Fruit fly (Drosophila melanogaster): Measurements from ENCODE around the gene CG42747.

CG42747 gene

dm6 chr3L:6400062-6400750 is at the start of gene CG42747:
Gene CG42747, plus strand, starts transcription at chr3L:6400590.
- peak; percentile 64; the same call in 2 of the 3 replicates for TF ChIP-seq CG14050 (GFP tag; IDR thresholded peaks at IDR 0.05)
- TF ChIP-seq CG7786 (GFP tag; optimal IDR thresholded peaks at IDR 0.05): peak; percentile 65
- TF ChIP-seq Dip3 (GFP tag; optimal IDR thresholded peaks at IDR 0.05): no peak
- TF ChIP-seq CG14441 (GFP tag; IDR thresholded peaks at IDR 0.05): 0 out of 2 replicates have a peak, but pooled peaks have one; percentile 30
- no peak for TF ChIP-seq Hand (GFP tag; optimal IDR thresholded peaks at IDR 0.05)
- peak; percentile 63; the same call in 1 of the 2 replicates for TF ChIP-seq ttk (GFP tag; IDR thresholded peaks at IDR 0.05)
- TF ChIP-seq Mes4 (GFP tag; optimal IDR thresholded peaks at IDR 0.05): peak; percentile 86
- peak; percentile 37 for TF ChIP-seq CG12299 (tag; optimal IDR thresholded peaks at IDR 0.05)
- TF ChIP-seq bigmax (GFP tag; optimal IDR thresholded peaks at IDR 0.05): no peak
- TF ChIP-seq fu2 (GFP tag; optimal IDR thresholded peaks at IDR 0.05): peak; percentile 31
- peak; percentile 40 for TF ChIP-seq CG17802 (tag; optimal IDR thresholded peaks at IDR 0.05)
- TF ChIP-seq cg (GFP tag; optimal IDR thresholded peaks at IDR 0.05): no peak
- peak; percentile 57 for TF ChIP-seq CG12659 (GFP tag; optimal IDR thresholded peaks at IDR 0.05)
- no peak for TF ChIP-seq CG2889 (GFP tag; IDR thresholded peaks at IDR 0.05)
- no peak for TF ChIP-seq Doc2 (GFP tag; IDR thresholded peaks at IDR 0.05)
- TF ChIP-seq sr (GFP tag; IDR thresholded peaks at IDR 0.05): no peak
- no peak for TF ChIP-seq CG6765 (GFP tag; optimal IDR thresholded peaks at IDR 0.05)
- TF ChIP-seq yki (optimal IDR thresholded peaks at IDR 0.05): no peak
- no peak for TF ChIP-seq pan (optimal IDR thresholded peaks at IDR 0.05)
- TF ChIP-seq pan (GFP tag; optimal IDR thresholded peaks at IDR 0.05 in 1 of 2, IDR thresholded peaks at IDR 0.05 in 1 of 2): peak in 1 of 2 experiments; percentile 61
- TF ChIP-seq fd96Cb (tag; optimal IDR thresholded peaks at IDR 0.05): peak; percentile 88
- TF ChIP-seq chinmo (GFP tag; IDR thresholded peaks at IDR 0.05; ENCODE audit: partially characterized antibody): peak; percentile 92; the same call in 3 of the 4 replicates
- TF ChIP-seq CG12744 (GFP tag; optimal IDR thresholded peaks at IDR 0.05): no peak
- TF ChIP-seq Bgb (GFP tag; IDR thresholded peaks at IDR 0.05; ENCODE audit: partially characterized antibody): peak; percentile 72
- peak; percentile 67 for TF ChIP-seq Camta (GFP tag; optimal IDR thresholded peaks at IDR 0.05)
- TF ChIP-seq CG30403 (GFP tag; optimal IDR thresholded peaks at IDR 0.05): peak; percentile 63
- no peak for TF ChIP-seq ERR (GFP tag; optimal IDR thresholded peaks at IDR 0.05)
- peak; percentile 9 for TF ChIP-seq CG12942 (GFP tag; optimal IDR thresholded peaks at IDR 0.05)
- TF ChIP-seq Nf-YC (tag; optimal IDR thresholded peaks at IDR 0.05): no peak
- peak; percentile 49 for TF ChIP-seq NK7.1 (GFP tag; optimal IDR thresholded peaks at IDR 0.05)
- TF ChIP-seq kay (GFP tag; optimal IDR thresholded peaks at IDR 0.05): no peak
- peak; percentile 63 to 79 for TF ChIP-seq chif (GFP tag; optimal IDR thresholded peaks at IDR 0.05)
- no peak for TF ChIP-seq CG14860 (GFP tag; IDR thresholded peaks at IDR 0.05; ENCODE audit: partially characterized antibody)
- peak; percentile 53 for TF ChIP-seq disco-r (GFP tag; optimal IDR thresholded peaks at IDR 0.05)
- TF ChIP-seq H15 (GFP tag; IDR thresholded peaks at IDR 0.05): 0 out of 3 replicates have a peak, but pooled peaks have one; percentile 4
- TF ChIP-seq CG1529 (GFP tag; optimal IDR thresholded peaks at IDR 0.05): peak; percentile 78
- TF ChIP-seq CG9797 (GFP tag; optimal IDR thresholded peaks at IDR 0.05): no peak
- TF ChIP-seq CG4328 (GFP tag; optimal IDR thresholded peaks at IDR 0.05): peak; percentile 41
- TF ChIP-seq Hmx (GFP tag; optimal IDR thresholded peaks at IDR 0.05): no peak
- TF ChIP-seq Pdp1 (GFP tag; optimal IDR thresholded peaks at IDR 0.05): peak in 1 of 2 experiments; percentile 58
- TF ChIP-seq odd (GFP tag; optimal IDR thresholded peaks at IDR 0.05): peak; percentile 61
- 0 out of 2 replicates have a peak, but pooled peaks have one; percentile 14 for TF ChIP-seq CG3847 (GFP tag; IDR thresholded peaks at IDR 0.05)
- peak; percentile 23; the same call in 1 of the 2 replicates for TF ChIP-seq ssp (GFP tag; IDR thresholded peaks at IDR 0.05)
- TF ChIP-seq CG1603 (tag; optimal IDR thresholded peaks at IDR 0.05): peak; percentile 93
- peak; percentile 35 for TF ChIP-seq CG13296 (GFP tag; optimal IDR thresholded peaks at IDR 0.05)
- peak; percentile 91 for TF ChIP-seq CG2712 (tag; optimal IDR thresholded peaks at IDR 0.05)
- no peak for TF ChIP-seq CG15073 (GFP tag; optimal IDR thresholded peaks at IDR 0.05)
- TF ChIP-seq nom (GFP tag; optimal IDR thresholded peaks at IDR 0.05): peak; percentile 71
- peak; percentile 44 for TF ChIP-seq her (GFP tag; optimal IDR thresholded peaks at IDR 0.05)
- TF ChIP-seq Opbp (GFP tag; IDR thresholded peaks at IDR 0.05; ENCODE audit: partially characterized antibody): peak; percentile 64; the same call in 2 of the 3 replicates
